Worm (Caenorhabditis elegans) whole organism, L1 larva: ENCODE measurements around the gene C34E11.4.

Source experiments
- C04F5.9 ChIP-seq: sonication (generic microtip); optimal IDR thresholded peaks from 2 replicates; lab custom pipeline; 2016; ENCODE audit warnings: missing genetic modification characterization, missing compliant biosample characterization
- C16A3.4 ChIP-seq: fragments of 150-350 bp; optimal IDR thresholded peaks from 2 replicates; lab custom pipeline; 2014; ENCODE audit warnings: missing biosample characterization, missing genetic modification characterization
- Y116A8C.19 ChIP-seq: sonication (generic microtip); optimal IDR thresholded peaks from 2 replicates; lab custom pipeline; 2016; ENCODE audit warnings: missing compliant biosample characterization, missing genetic modification characterization, borderline replicate concordance
- aha-1 ChIP-seq: fragments of 150-350 bp; optimal IDR thresholded peaks from 2 replicates; lab custom pipeline; 2014; ENCODE audit warnings: missing biosample characterization, missing genetic modification characterization
- aly-2 ChIP-seq: fragments of 150-350 bp; optimal IDR thresholded peaks from 2 replicates; lab custom pipeline; 2014; ENCODE audit warnings: missing biosample characterization, missing genetic modification characterization
- ama-1 ChIP-seq: fragments of 150-350 bp; optimal IDR thresholded peaks from 2 replicates; lab custom pipeline; 2014
- ceh-8 ChIP-seq: fragments of 200-800 bp; sonication (Bioruptor generic); optimal IDR thresholded peaks from 2 replicates; lab custom pipeline; 2018; ENCODE audit warnings: mild to moderate bottlenecking, missing genetic modification characterization, moderate library complexity, missing compliant biosample characterization
- ceh-82 ChIP-seq, 3 experiments: fragments of 150-350 bp in 1 of 3; sonication (generic microtip) in 2 of 3; optimal IDR thresholded peaks; 2 replicates each; lab custom pipeline; 2014 to 2017; ENCODE audit warnings: missing biosample characterization in 3 of 3, missing genetic modification characterization in 3 of 3
- ceh-90 ChIP-seq: sonication (generic microtip); optimal IDR thresholded peaks from 2 replicates; lab custom pipeline; 2016; ENCODE audit warnings: missing genetic modification characterization, missing compliant biosample characterization
- ces-1 ChIP-seq: fragments of 150-350 bp; optimal IDR thresholded peaks from 2 replicates; lab custom pipeline; 2014; ENCODE audit warnings: missing biosample characterization, missing genetic modification reagents, missing genetic modification characterization
- dpl-1 ChIP-seq, 3 experiments: fragments of 150-350 bp in 2 of 3; sonication (generic microtip) in 1 of 3; optimal IDR thresholded peaks; 2 replicates each; lab custom pipeline; 2014 to 2017; ENCODE audit warnings: missing biosample characterization in 3 of 3, missing genetic modification characterization in 3 of 3, missing genetic modification reagents in 3 of 3
- efl-1 ChIP-seq, 4 experiments: fragments of 150-350 bp; optimal IDR thresholded peaks in 3 of 4; peaks in 1 of 4; 1 replicate in 1 of 4; 2 replicates in 3 of 4; lab custom pipeline; 2014; ENCODE audit warnings: missing biosample characterization in 2 of 4, missing genetic modification characterization in 2 of 4, missing genetic modification reagents in 2 of 4
- efl-3 ChIP-seq: fragments of 200-800 bp; sonication (Bioruptor generic); optimal IDR thresholded peaks from 2 replicates; lab custom pipeline; 2018; ENCODE audit warnings: mild to moderate bottlenecking, missing genetic modification characterization, missing compliant biosample characterization
- egl-13 ChIP-seq: sonication (generic microtip); optimal IDR thresholded peaks from 2 replicates; lab custom pipeline; 2016; ENCODE audit warnings: missing genotype, missing genetic modification reagents, missing genetic modification characterization, missing compliant biosample characterization
- egl-27 ChIP-seq, 2 experiments: fragments of 150-350 bp in 1 of 2; sonication (generic microtip); optimal IDR thresholded peaks; 3 replicates each; lab custom pipeline; 2017 to 2018; ENCODE audit warnings: missing biosample characterization in 2 of 2, missing genetic modification characterization in 2 of 2, missing genetic modification reagents in 2 of 2
- fkh-4 ChIP-seq: sonication (generic microtip); optimal IDR thresholded peaks from 2 replicates; lab custom pipeline; 2016; ENCODE audit warnings: missing compliant biosample characterization, missing genetic modification characterization, borderline replicate concordance
- fkh-8 ChIP-seq: sonication (generic microtip); optimal IDR thresholded peaks from 2 replicates; lab custom pipeline; 2016; ENCODE audit warnings: mild to moderate bottlenecking, missing genetic modification characterization, missing compliant biosample characterization
- hlh-17 ChIP-seq: fragments of 200-800 bp; sonication (Bioruptor generic); optimal IDR thresholded peaks from 2 replicates; lab custom pipeline; 2018; ENCODE audit warnings: missing genetic modification characterization, mild to moderate bottlenecking, missing compliant biosample characterization, moderate library complexity, borderline replicate concordance
- irx-1 ChIP-seq: sonication (generic microtip); optimal IDR thresholded peaks from 2 replicates; lab custom pipeline; 2016; ENCODE audit warnings: missing genetic modification characterization, missing compliant biosample characterization
- isw-1 ChIP-seq: fragments of 200-800 bp; sonication (Bioruptor generic); IDR thresholded peaks from 2 replicates; pipeline ENCODE4 v1.3.6; 2022; ENCODE audit warnings: missing genetic modification characterization, missing compliant biosample characterization
- jun-1 ChIP-seq: fragments of 150-350 bp; optimal IDR thresholded peaks from 2 replicates; lab custom pipeline; 2014; ENCODE audit warnings: missing biosample characterization, missing genetic modification reagents, missing genetic modification characterization
- lin-13 ChIP-seq: fragments of 150-350 bp; optimal IDR thresholded peaks from 2 replicates; lab custom pipeline; 2014; ENCODE audit warnings: missing biosample characterization, missing genetic modification reagents, missing genetic modification characterization
- lin-14 ChIP-seq: fragments of 200-800 bp; sonication (Bioruptor generic); optimal IDR thresholded peaks from 2 replicates; lab custom pipeline; 2018; ENCODE audit warnings: mild to moderate bottlenecking, missing genetic modification characterization, moderate library complexity, missing compliant biosample characterization
- lin-15B ChIP-seq: fragments of 150-350 bp; sonication (generic microtip); optimal IDR thresholded peaks from 3 replicates; lab custom pipeline; 2014; ENCODE audit warnings: missing biosample characterization, missing genetic modification characterization
- lin-35 ChIP-seq, 2 experiments: fragments of 150-350 bp; optimal IDR thresholded peaks; 2 replicates each; lab custom pipeline; 2014; ENCODE audit warnings: missing biosample characterization in 2 of 2, missing genetic modification characterization in 2 of 2, missing genetic modification reagents in 2 of 2
- lsy-2 ChIP-seq, 2 experiments: fragments of 150-350 bp; optimal IDR thresholded peaks; 2 replicates each; lab custom pipeline; 2014; ENCODE audit warnings: missing biosample characterization in 2 of 2, missing genetic modification characterization in 2 of 2
- mab-9 ChIP-seq: fragments of 200-800 bp; sonication (Bioruptor generic); IDR thresholded peaks from 2 replicates; pipeline ENCODE4 v1.3.6; 2022; ENCODE audit warnings: missing genetic modification reagents, missing genetic modification characterization, missing compliant biosample characterization
- mef-2 ChIP-seq: fragments of 150-350 bp; optimal IDR thresholded peaks from 2 replicates; lab custom pipeline; 2014; ENCODE audit warnings: missing biosample characterization, missing genetic modification characterization
- mep-1 ChIP-seq: fragments of 150-350 bp; optimal IDR thresholded peaks from 2 replicates; lab custom pipeline; 2014; ENCODE audit warnings: missing biosample characterization, missing genetic modification characterization
- nhr-19 ChIP-seq: fragments of 200-800 bp; sonication (Bioruptor generic); conservative IDR thresholded peaks from 2 replicates; pipeline ENCODE4 v1.3.6; 2022; ENCODE audit warnings: missing genetic modification characterization, missing compliant biosample characterization
- nhr-28 ChIP-seq: fragments of 150-350 bp; optimal IDR thresholded peaks from 2 replicates; lab custom pipeline; 2014; ENCODE audit warnings: missing biosample characterization, missing genetic modification characterization
- nhr-71 ChIP-seq: sonication (generic microtip); optimal IDR thresholded peaks from 2 replicates; lab custom pipeline; 2016; ENCODE audit warnings: mild to moderate bottlenecking, missing genetic modification characterization, moderate library complexity, missing compliant biosample characterization
- nhr-76 ChIP-seq: sonication (generic microtip); optimal IDR thresholded peaks from 2 replicates; lab custom pipeline; 2017; ENCODE audit warnings: missing biosample characterization, missing genetic modification characterization
- nhr-77 ChIP-seq: fragments of 150-350 bp; optimal IDR thresholded peaks from 2 replicates; lab custom pipeline; 2014; ENCODE audit warnings: missing biosample characterization, missing genetic modification characterization
- nhr-90 ChIP-seq: sonication (generic microtip); optimal IDR thresholded peaks from 2 replicates; lab custom pipeline; 2016; ENCODE audit warnings: mild to moderate bottlenecking, missing genetic modification characterization, missing compliant biosample characterization; ENCODE audit not compliant: poor library complexity
- pqm-1 ChIP-seq: sonication (generic microtip); optimal IDR thresholded peaks from 3 replicates; lab custom pipeline; 2017; ENCODE audit warnings: missing biosample characterization, missing genetic modification characterization
- rnt-1 ChIP-seq: sonication (generic microtip); optimal IDR thresholded peaks from 2 replicates; lab custom pipeline; 2016; ENCODE audit warnings: mild to moderate bottlenecking, missing genetic modification characterization, moderate library complexity, missing compliant biosample characterization
- snu-23 ChIP-seq: sonication (generic microtip); optimal IDR thresholded peaks from 2 replicates; lab custom pipeline; 2016; ENCODE audit warnings: missing genetic modification characterization, missing compliant biosample characterization
- sox-4 ChIP-seq: sonication (generic microtip); optimal IDR thresholded peaks from 2 replicates; lab custom pipeline; 2016; ENCODE audit warnings: missing genetic modification characterization, missing compliant biosample characterization
- sptf-1 ChIP-seq: fragments of 150-350 bp; optimal IDR thresholded peaks from 2 replicates; lab custom pipeline; 2014; ENCODE audit warnings: missing biosample characterization, missing genetic modification characterization
- sup-37 ChIP-seq: fragments of 200-800 bp; sonication (Bioruptor generic); optimal IDR thresholded peaks from 2 replicates; lab custom pipeline; 2018; ENCODE audit warnings: mild to moderate bottlenecking, missing genetic modification characterization, missing compliant biosample characterization
- swsn-7 ChIP-seq: sonication (generic microtip); optimal IDR thresholded peaks from 2 replicates; lab custom pipeline; 2016; ENCODE audit warnings: missing genetic modification characterization, missing compliant biosample characterization
- tbx-2 ChIP-seq: sonication (generic microtip); optimal IDR thresholded peaks from 2 replicates; lab custom pipeline; 2016; ENCODE audit warnings: missing genetic modification characterization, missing compliant biosample characterization
- unc-62 ChIP-seq: fragments of 150-350 bp; optimal IDR thresholded peaks from 2 replicates; lab custom pipeline; 2014; ENCODE audit warnings: missing biosample characterization, missing genetic modification reagents, missing genetic modification characterization
- unc-86 ChIP-seq: sonication (generic microtip); optimal IDR thresholded peaks from 2 replicates; lab custom pipeline; 2016; ENCODE audit warnings: missing genetic modification characterization, missing compliant biosample characterization
- unc-98 ChIP-seq: fragments of 200-800 bp; sonication (Bioruptor generic); IDR thresholded peaks from 2 replicates; pipeline ENCODE4 v1.3.6; 2022; ENCODE audit warnings: missing genetic modification characterization, missing compliant biosample characterization
- vab-15 ChIP-seq: sonication (generic microtip); optimal IDR thresholded peaks from 2 replicates; lab custom pipeline; 2017; ENCODE audit warnings: missing genotype, mild to moderate bottlenecking, missing genetic modification characterization, missing compliant biosample characterization
- zag-1 ChIP-seq: fragments of 150-350 bp; optimal IDR thresholded peaks from 2 replicates; lab custom pipeline; 2014; ENCODE audit warnings: missing biosample characterization, missing genetic modification characterization
- ztf-11 ChIP-seq, 2 experiments: sonication (generic microtip); optimal IDR thresholded peaks; 2 replicates each; lab custom pipeline; 2016 to 2017; ENCODE audit warnings: missing genetic modification characterization in 2 of 2, missing biosample characterization in 1 of 2, missing compliant biosample characterization in 1 of 2
- ztf-4 ChIP-seq: fragments of 150-350 bp; optimal IDR thresholded peaks from 2 replicates; lab custom pipeline; 2014; ENCODE audit warnings: missing biosample characterization, missing genetic modification characterization

Gene C34E11.4

ce11 chrX:11804057-11804456 is at the start of gene C34E11.4:
Gene C34E11.4 (plus strand): TSS chrX:11804210.
- TF ChIP-seq ztf-11 (tag; optimal IDR thresholded peaks at IDR 0.05; lab: Kevin White, UChicago) (no peak), aly-2 (tag; lab: Kevin White, UChicago) (no peak), efl-1 (optimal IDR thresholded peaks at IDR 0.05; lab: Kevin White, UChicago) (no peak), efl-1 (GFP tag; optimal IDR thresholded peaks at IDR 0.05 in 1 of 2; lab: Kevin White, UChicago) (peak in 1 of 2 experiments; percentile 54)

- TF ChIP-seq lin-15B (tag; lab: Kevin White, UChicago) (no peak), aha-1 (no peak), rnt-1 (tag; lab: Kevin White, UChicago) (peak; percentile 26), unc-98 (no peak), ceh-8 (no peak), lsy-2 (tag; optimal IDR thresholded peaks at IDR 0.05; lab: Kevin White, UChicago) (peak; percentile 51 to 56), mep-1 (tag; lab: Kevin White, UChicago) (peak; percentile 57), sup-37 (GFP tag; lab: Kevin White, UChicago) (no peak), unc-62 (no peak), C16A3.4 (tag; lab: Kevin White, UChicago) (peak; percentile 65), ceh-90 (tag; lab: Kevin White, UChicago) (no peak), mef-2 (tag; lab: Kevin White, UChicago) (no peak), ztf-4 (tag; lab: Kevin White, UChicago) (peak; percentile 26), swsn-7 (tag; lab: Kevin White, UChicago) (peak; percentile 69), fkh-4 (tag; lab: Kevin White, UChicago) (no peak), nhr-71 (tag; lab: Kevin White, UChicago) (peak; percentile 77), snu-23 (GFP tag; lab: Kevin White, UChicago) (peak; percentile 83), mab-9 (GFP tag; lab: Robert Waterston, UW) (no peak), nhr-76 (no peak), egl-27 (tag; optimal IDR thresholded peaks at IDR 0.05; lab: Kevin White, UChicago) (peak in 1 of 2 experiments; percentile 3), vab-15 (no peak), isw-1 (GFP tag; lab: Robert Waterston, UW) (peak; percentile 28; the same call in 1 of the 2 replicates), sptf-1 (tag; lab: Kevin White, UChicago) (no peak), tbx-2 (peak; percentile 29), nhr-77 (tag; lab: Kevin White, UChicago) (peak; percentile 51), ceh-82 (tag; optimal IDR thresholded peaks at IDR 0.05; lab: Kevin White, UChicago) (peak; percentile 27 to 69 (median 61)), Y116A8C.19 (tag; lab: Kevin White, UChicago) (no peak), ama-1 (lab: Kevin White, UChicago) (no peak), sox-4 (tag; lab: Kevin White, UChicago) (peak; percentile 11), egl-13 (tag; lab: Kevin White, UChicago) (peak; percentile 63), C04F5.9 (tag; lab: Kevin White, UChicago) (no peak), efl-1 (optimal IDR thresholded peaks at IDR 0.05; lab: Kevin White, UChicago) (peak in 1 of 2 experiments; percentile 17), efl-1 (GFP tag; optimal IDR thresholded peaks at IDR 0.05 in 1 of 2; lab: Kevin White, UChicago) (peak in 1 of 2 experiments; percentile 80), ztf-11 (tag; optimal IDR thresholded peaks at IDR 0.05; lab: Kevin White, UChicago) (no peak), irx-1 (tag; lab: Kevin White, UChicago) (peak; percentile 7), nhr-28 (tag; lab: Kevin White, UChicago) (no peak), lin-13 (GFP tag; lab: Kevin White, UChicago) (peak; percentile 40), ces-1 (GFP tag; lab: Kevin White, UChicago) (no peak), nhr-19 (peak; percentile 60), unc-86 (tag; lab: Kevin White, UChicago) (peak; percentile 37), fkh-8 (tag; lab: Kevin White, UChicago) (peak; percentile 68), lin-35 (GFP tag; optimal IDR thresholded peaks at IDR 0.05; lab: Kevin White, UChicago) (peak in 1 of 2 experiments; percentile 27), dpl-1 (GFP tag; optimal IDR thresholded peaks at IDR 0.05; lab: Kevin White, UChicago) (peak in 1 of 3 experiments; percentile 11), nhr-90 (tag; lab: Kevin White, UChicago) (peak; percentile 69), jun-1 (tag; lab: Kevin White, UChicago) (peak; percentile 65), lin-14 (GFP tag; lab: Kevin White, UChicago) (peak; percentile 75), zag-1 (tag; lab: Kevin White, UChicago) (no peak), hlh-17 (no peak), pqm-1 (tag; lab: Kevin White, UChicago) (no peak), efl-3 (GFP tag; lab: Kevin White, UChicago) (no peak)
These were observed 46.3 kb upstream of the C34E11.4 start for ce11 chrX:11757666-11758065.
